Worm (Caenorhabditis elegans) whole organism, young adult: ENCODE data around the gene H03A11.13.

ENCODE experiments used
- B0019.2 ChIP-seq: fragments of 200-800 bp; sonication (Bioruptor generic); conservative IDR thresholded peaks from 2 replicates; pipeline ENCODE4 v1.3.6; 2022; ENCODE audit warnings: missing genetic modification reagents, missing genetic modification characterization, missing compliant biosample characterization
- B0261.1 ChIP-seq: sonication (generic microtip); optimal IDR thresholded peaks from 2 replicates; lab custom pipeline; 2016; ENCODE audit warnings: mild to moderate bottlenecking, missing genetic modification characterization, moderate library complexity, missing compliant biosample characterization
- D2030.7 ChIP-seq: fragments of 200-800 bp; sonication (Bioruptor generic); IDR thresholded peaks from 2 replicates; pipeline ENCODE4 v1.3.6; 2022; ENCODE audit warnings: missing genetic modification reagents, missing genetic modification characterization, missing compliant biosample characterization
- F22D6.2 ChIP-seq: sonication (generic microtip); optimal IDR thresholded peaks from 2 replicates; lab custom pipeline; 2016; ENCODE audit warnings: mild to moderate bottlenecking, missing genetic modification characterization, missing compliant biosample characterization
- F52B5.7 ChIP-seq: sonication (generic microtip); optimal IDR thresholded peaks from 2 replicates; lab custom pipeline; 2016; ENCODE audit warnings: mild to moderate bottlenecking, missing genetic modification characterization, missing compliant biosample characterization
- F57A8.1 ChIP-seq: fragments of 200-800 bp; sonication (Bioruptor generic); optimal IDR thresholded peaks from 2 replicates; lab custom pipeline; 2018; ENCODE audit warnings: mild to moderate bottlenecking, missing genetic modification characterization, moderate library complexity, missing compliant biosample characterization
- K12H6.12 ChIP-seq: fragments of 200-800 bp; sonication (Bioruptor generic); optimal IDR thresholded peaks from 2 replicates; lab custom pipeline; 2018; ENCODE audit warnings: mild to moderate bottlenecking, missing genetic modification characterization, missing compliant biosample characterization
- Y95B8A.8 ChIP-seq: fragments of 200-800 bp; sonication (Bioruptor generic); IDR thresholded peaks from 2 replicates; pipeline ENCODE4 v1.3.6; 2022; ENCODE audit warnings: missing genetic modification reagents, missing genetic modification characterization, missing compliant biosample characterization
- ZK185.1 ChIP-seq: sonication (generic microtip); optimal IDR thresholded peaks from 2 replicates; lab custom pipeline; 2016; ENCODE audit warnings: mild to moderate bottlenecking, missing genetic modification characterization, missing compliant biosample characterization; ENCODE audit not compliant: poor library complexity, severe bottlenecking
- ama-1 ChIP-seq, 3 experiments: fragments of 150-350 bp in 1 of 3; sonication (generic microtip) in 2 of 3; optimal IDR thresholded peaks; 2 replicates each; lab custom pipeline; 2014 to 2018; ENCODE audit warnings: missing biosample characterization in 2 of 3, missing genetic modification characterization in 2 of 3, missing genetic modification reagents in 2 of 3
- aptf-2 ChIP-seq: fragments of 200-800 bp; sonication (Bioruptor generic); conservative IDR thresholded peaks from 2 replicates; pipeline ENCODE4 v1.3.6; 2022; ENCODE audit warnings: missing genetic modification reagents, missing genetic modification characterization, missing compliant biosample characterization
- aptf-3 ChIP-seq: fragments of 200-800 bp; sonication (Bioruptor generic); IDR thresholded peaks from 2 replicates; pipeline ENCODE4 v1.3.6; 2022; ENCODE audit warnings: missing genetic modification characterization, missing compliant biosample characterization
- attf-6 ChIP-seq: fragments of 200-800 bp; sonication (Bioruptor generic); IDR thresholded peaks from 2 replicates; pipeline ENCODE4 v1.3.6; 2022; ENCODE audit warnings: missing genetic modification reagents, missing genetic modification characterization, missing compliant biosample characterization
- cebp-1 ChIP-seq, 2 experiments: fragments of 200-800 bp in 1 of 2; sonication (Bioruptor generic) in 1 of 2; sonication (generic microtip) in 1 of 2; IDR thresholded peaks in 1 of 2; optimal IDR thresholded peaks in 1 of 2; 2 replicates each; pipeline versions ENCODE4 v1.3.6 to Lab custom; 2017 to 2022; ENCODE audit warnings: missing compliant biosample characterization in 2 of 2, missing genetic modification characterization in 2 of 2, mild to moderate bottlenecking in 1 of 2, missing genetic modification reagents in 1 of 2, moderate library complexity in 1 of 2
- ceh-100 ChIP-seq: fragments of 200-800 bp; sonication (Bioruptor generic); IDR thresholded peaks from 2 replicates; pipeline ENCODE4 v1.3.6; 2022; ENCODE audit warnings: missing genetic modification reagents, missing genetic modification characterization, missing compliant biosample characterization
- ceh-40 ChIP-seq: fragments of 200-800 bp; sonication (Bioruptor generic); IDR thresholded peaks from 2 replicates; pipeline ENCODE4 v1.3.6; 2022; ENCODE audit warnings: missing genetic modification characterization, missing compliant biosample characterization
- chd-7 ChIP-seq: sonication (generic microtip); optimal IDR thresholded peaks from 2 replicates; lab custom pipeline; 2016; ENCODE audit warnings: mild to moderate bottlenecking, missing genetic modification characterization, moderate library complexity, missing compliant biosample characterization
- die-1 ChIP-seq: sonication (generic microtip); optimal IDR thresholded peaks from 2 replicates; lab custom pipeline; 2016; ENCODE audit warnings: missing genotype, mild to moderate bottlenecking, missing genetic modification characterization, missing compliant biosample characterization
- him-1 ChIP-seq: sonication (generic microtip); optimal IDR thresholded peaks from 2 replicates; lab custom pipeline; 2016; ENCODE audit warnings: missing genotype, missing genetic modification reagents, missing genetic modification characterization, missing compliant biosample characterization
- hmg-1.2 ChIP-seq: fragments of 200-800 bp; sonication (Bioruptor generic); IDR thresholded peaks from 2 replicates; pipeline ENCODE4 v1.3.6; 2022; ENCODE audit warnings: missing genetic modification reagents, missing genetic modification characterization, missing compliant biosample characterization
- hmg-20 ChIP-seq: fragments of 200-800 bp; sonication (Bioruptor generic); IDR thresholded peaks from 2 replicates; pipeline ENCODE4 v1.3.6; 2022; ENCODE audit warnings: missing genetic modification reagents, missing genetic modification characterization, missing compliant biosample characterization
- lag-1 ChIP-seq: fragments of 200-800 bp; sonication (Bioruptor generic); IDR thresholded peaks from 2 replicates; pipeline ENCODE4 v1.3.6; 2022; ENCODE audit warnings: missing genetic modification reagents, missing genetic modification characterization, missing compliant biosample characterization
- lin-26 ChIP-seq: fragments of 200-800 bp; sonication (Bioruptor generic); IDR thresholded peaks from 2 replicates; pipeline ENCODE4 v1.3.6; 2022; ENCODE audit warnings: missing genetic modification reagents, missing genetic modification characterization, missing compliant biosample characterization
- lsl-1 ChIP-seq: fragments of 200-800 bp; sonication (Bioruptor generic); optimal IDR thresholded peaks from 2 replicates; lab custom pipeline; 2018; ENCODE audit warnings: mild to moderate bottlenecking, missing genetic modification characterization, moderate library complexity, missing compliant biosample characterization
- madf-6 ChIP-seq: fragments of 200-800 bp; sonication (Bioruptor generic); IDR thresholded peaks from 2 replicates; pipeline ENCODE4 v1.3.6; 2022; ENCODE audit warnings: missing genetic modification reagents, missing genetic modification characterization, missing compliant biosample characterization
- mes-4 ChIP-seq: sonication (generic microtip); optimal IDR thresholded peaks from 2 replicates; lab custom pipeline; 2016; ENCODE audit warnings: missing genotype, missing genetic modification characterization, missing compliant biosample characterization
- mxl-1 ChIP-seq: sonication (generic microtip); optimal IDR thresholded peaks from 2 replicates; lab custom pipeline; 2016; ENCODE audit warnings: missing genetic modification characterization, missing compliant biosample characterization
- nhr-90 ChIP-seq: sonication (generic microtip); optimal IDR thresholded peaks from 2 replicates; lab custom pipeline; 2016; ENCODE audit warnings: missing genotype, mild to moderate bottlenecking, missing genetic modification characterization, missing compliant biosample characterization
- pbrm-1 ChIP-seq: fragments of 200-800 bp; sonication (Bioruptor generic); IDR thresholded peaks from 2 replicates; pipeline ENCODE4 v1.3.6; 2022; ENCODE audit warnings: missing genetic modification reagents, missing genetic modification characterization, missing compliant biosample characterization
- rec-8 ChIP-seq, 2 experiments: sonication (generic microtip); optimal IDR thresholded peaks; 2 replicates each; lab custom pipeline; 2016; ENCODE audit warnings: mild to moderate bottlenecking in 2 of 2, missing genetic modification characterization in 2 of 2, missing genetic modification reagents in 2 of 2, missing genotype in 2 of 2, missing biosample characterization in 1 of 2, missing compliant biosample characterization in 1 of 2, moderate library complexity in 1 of 2
- repo-1 ChIP-seq: sonication (generic microtip); optimal IDR thresholded peaks from 2 replicates; lab custom pipeline; 2017; ENCODE audit warnings: mild to moderate bottlenecking, missing genetic modification characterization, missing compliant biosample characterization
- rpc-1 ChIP-seq, 2 experiments: fragments of 150-350 bp in 1 of 2; sonication (generic microtip) in 1 of 2; optimal IDR thresholded peaks; 2 replicates each; lab custom pipeline; 2014 to 2018; ENCODE audit warnings: missing biosample characterization in 1 of 2, missing genetic modification characterization in 1 of 2, missing genetic modification reagents in 1 of 2, missing genotype in 1 of 2
- snpc-1.1 ChIP-seq: sonication (generic microtip); optimal IDR thresholded peaks from 2 replicates; lab custom pipeline; 2017; ENCODE audit warnings: missing genetic modification characterization, mild to moderate bottlenecking, missing compliant biosample characterization, antibody characterized with exemption, moderate library complexity, missing genotype, missing genetic modification reagents; ENCODE audit not compliant: insufficient read depth
- snpc-1.3 ChIP-seq: sonication (generic microtip); optimal IDR thresholded peaks from 2 replicates; lab custom pipeline; 2017; ENCODE audit warnings: missing genetic modification characterization, mild to moderate bottlenecking, missing compliant biosample characterization, antibody characterized with exemption, moderate library complexity, missing genotype, missing genetic modification reagents; ENCODE audit not compliant: insufficient read depth
- snpc-3.4 ChIP-seq: sonication (generic microtip); optimal IDR thresholded peaks from 2 replicates; lab custom pipeline; 2017; ENCODE audit warnings: missing genetic modification characterization, mild to moderate bottlenecking, missing compliant biosample characterization, antibody characterized with exemption, moderate library complexity, missing genotype, missing genetic modification reagents
- snpc-4 ChIP-seq, 5 experiments: fragments of 150-350 bp in 1 of 5; sonication (generic microtip) in 4 of 5; optimal IDR thresholded peaks; 2 replicates each; lab custom pipeline; 2014 to 2018; ENCODE audit warnings: missing genetic modification characterization in 5 of 5, missing biosample characterization in 3 of 5, antibody characterized with exemption in 2 of 5, mild to moderate bottlenecking in 2 of 5, missing compliant biosample characterization in 2 of 5, missing genotype in 2 of 5, moderate library complexity in 2 of 5, missing genetic modification reagents in 1 of 5
- tbp1 ChIP-seq: fragments of 200-800 bp; sonication (Bioruptor generic); optimal IDR thresholded peaks from 2 replicates; lab custom pipeline; 2018; ENCODE audit warnings: mild to moderate bottlenecking, missing genetic modification characterization, missing compliant biosample characterization
- xnd-1 ChIP-seq: sonication (generic microtip); optimal IDR thresholded peaks from 2 replicates; lab custom pipeline; 2016; ENCODE audit warnings: missing genotype, missing genetic modification reagents, missing genetic modification characterization, missing compliant biosample characterization
- zfh-2 ChIP-seq: fragments of 200-800 bp; sonication (Bioruptor generic); conservative IDR thresholded peaks from 2 replicates; pipeline ENCODE4 v1.3.6; 2022; ENCODE audit warnings: missing genetic modification reagents, missing genetic modification characterization, missing compliant biosample characterization
- ztf-18 ChIP-seq: sonication (generic microtip); optimal IDR thresholded peaks from 2 replicates; lab custom pipeline; 2016; ENCODE audit warnings: missing genotype, mild to moderate bottlenecking, missing genetic modification characterization, missing compliant biosample characterization
- ztf-25 ChIP-seq: fragments of 200-800 bp; sonication (Bioruptor generic); IDR thresholded peaks from 2 replicates; pipeline ENCODE4 v1.3.6; 2022; ENCODE audit warnings: missing genetic modification reagents, missing genetic modification characterization, missing compliant biosample characterization
- ztf-28 ChIP-seq: fragments of 200-800 bp; sonication (Bioruptor generic); IDR thresholded peaks from 2 replicates; pipeline ENCODE4 v1.3.6; 2022; ENCODE audit warnings: missing genetic modification reagents, missing genetic modification characterization, missing compliant biosample characterization

H03A11.13 gene

DNA sequence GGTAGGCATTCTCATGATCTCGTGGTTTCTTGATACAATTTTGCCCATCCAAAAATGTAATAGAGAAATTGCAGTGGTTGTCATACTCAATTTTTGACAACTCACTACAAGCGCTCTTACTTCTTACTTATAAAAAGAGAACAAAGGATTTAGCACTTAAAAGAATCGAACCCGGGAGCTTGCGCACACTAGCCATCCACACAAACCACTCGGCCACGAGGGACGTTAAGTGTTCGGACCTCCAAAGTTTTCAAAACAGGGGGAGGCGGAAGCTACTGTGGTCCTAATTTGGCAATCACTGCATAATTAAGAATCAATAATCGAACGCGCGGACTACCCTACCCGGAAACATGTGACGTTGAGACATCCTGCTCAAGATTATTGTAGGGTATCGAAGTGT is 29.7 kb upstream of the H03A11.13 start:
- TF ChIP-seq B0261.1 (peak; percentile 73), ceh-100 (no peak), rec-8 (tag; optimal IDR thresholded peaks at IDR 0.05; lab: Kevin White, UChicago) (peak in 1 of 2 experiments; percentile 24), snpc-3.4 (peak; percentile 71), lag-1 (GFP tag; lab: Robert Waterston, UW) (no peak), snpc-4 (GFP tag; optimal IDR thresholded peaks at IDR 0.05; lab: Kevin White, UChicago) (peak; percentile 54), snpc-4 (tag; optimal IDR thresholded peaks at IDR 0.05; lab: Kevin White, UChicago) (peak in 1 of 4 experiments; percentile 66), madf-6 (GFP tag; lab: Robert Waterston, UW) (peak; percentile 15; the same call in 1 of the 2 replicates), xnd-1 (tag; lab: Kevin White, UChicago) (no peak), snpc-1.1 (peak; percentile 41), B0019.2 (GFP tag; lab: Robert Waterston, UW) (peak; percentile 33; the same call in 1 of the 2 replicates), F57A8.1 (no peak), ztf-28 (GFP tag; lab: Robert Waterston, UW) (no peak), die-1 (tag; lab: Kevin White, UChicago) (peak; percentile 47), pbrm-1 (GFP tag; lab: Robert Waterston, UW) (peak; percentile 68), him-1 (tag; lab: Kevin White, UChicago) (peak; percentile 86), chd-7 (tag; lab: Kevin White, UChicago) (no peak), Y95B8A.8 (GFP tag; lab: Robert Waterston, UW) (0 out of 2 replicates have a peak, but pooled peaks have one; percentile 37), ztf-25 (peak; percentile 48; the same call in 1 of the 2 replicates), aptf-2 (GFP tag; lab: Robert Waterston, UW) (no peak), lin-26 (GFP tag; lab: Robert Waterston, UW) (peak; percentile 66), snpc-1.3 (tag; lab: Kevin White, UChicago) (peak; percentile 17), mes-4 (tag; lab: Kevin White, UChicago) (no peak), rpc-1 (optimal IDR thresholded peaks at IDR 0.05; lab: Kevin White, UChicago) (peak; percentile 65), rpc-1 (tag; optimal IDR thresholded peaks at IDR 0.05; lab: Kevin White, UChicago) (peak; percentile 93), attf-6 (no peak), tbp1 (peak; percentile 87), F22D6.2 (no peak), lsl-1 (no peak), hmg-20 (GFP tag; lab: Robert Waterston, UW) (0 out of 2 replicates have a peak, but pooled peaks have one; percentile 37), D2030.7 (GFP tag; lab: Robert Waterston, UW) (peak; percentile 66; the same call in 1 of the 2 replicates), repo-1 (tag; lab: Kevin White, UChicago) (no peak), hmg-1.2 (peak; percentile 64)

DNA sequence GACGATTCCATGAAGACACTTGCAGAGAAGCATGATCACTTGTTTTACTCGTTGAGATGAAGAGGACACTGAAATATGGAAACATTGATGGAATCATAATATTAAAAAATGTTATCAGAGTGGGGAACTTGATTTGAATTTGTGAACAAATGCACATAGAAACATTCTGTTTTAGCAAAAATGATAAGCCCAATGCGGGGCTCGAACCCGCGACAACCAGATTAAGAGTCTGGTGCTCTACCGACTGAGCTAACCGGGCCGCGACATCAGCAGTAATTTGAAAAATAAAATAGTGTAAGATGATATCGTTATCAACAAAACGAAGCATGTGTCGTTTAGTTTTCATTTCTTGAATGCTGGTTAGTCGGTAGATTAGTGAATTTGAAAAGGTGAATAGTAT is 28.1 kb upstream of the H03A11.13 start:
- TF ChIP-seq nhr-90 (tag; lab: Kevin White, UChicago): peak; percentile 53
- TF ChIP-seq ztf-18: peak; percentile 37
- TF ChIP-seq cebp-1 (GFP tag; IDR thresholded peaks at IDR 0.05; lab: Robert Waterston, UW): no peak
- peak; percentile 21 for TF ChIP-seq cebp-1 (tag; optimal IDR thresholded peaks at IDR 0.05; lab: Kevin White, UChicago)
- TF ChIP-seq ama-1 (optimal IDR thresholded peaks at IDR 0.05; lab: Kevin White, UChicago): no peak
- TF ChIP-seq ama-1 (GFP tag; optimal IDR thresholded peaks at IDR 0.05; lab: Kevin White, UChicago): peak in 1 of 2 experiments; percentile 25
- TF ChIP-seq lin-26 (GFP tag; lab: Robert Waterston, UW): peak; percentile 86
- peak; percentile 25 for TF ChIP-seq ZK185.1 (tag; lab: Kevin White, UChicago)
- peak; percentile 82 for TF ChIP-seq die-1 (tag; lab: Kevin White, UChicago)
- no peak for TF ChIP-seq K12H6.12 (tag; lab: Kevin White, UChicago)
- no peak for TF ChIP-seq aptf-3
- TF ChIP-seq ztf-25: 0 out of 2 replicates have a peak, but pooled peaks have one; percentile 57
- TF ChIP-seq F52B5.7 (tag; lab: Kevin White, UChicago): peak; percentile 14
- TF ChIP-seq rpc-1 (optimal IDR thresholded peaks at IDR 0.05; lab: Kevin White, UChicago): peak; percentile 66
- TF ChIP-seq rpc-1 (tag; optimal IDR thresholded peaks at IDR 0.05; lab: Kevin White, UChicago): peak; percentile 87
- peak; percentile 65 for TF ChIP-seq him-1 (tag; lab: Kevin White, UChicago)
- peak; percentile 47 for TF ChIP-seq snpc-4 (GFP tag; optimal IDR thresholded peaks at IDR 0.05; lab: Kevin White, UChicago)
- peak in 3 of 4 experiments; percentile 1 to 66 (median 31) for TF ChIP-seq snpc-4 (tag; optimal IDR thresholded peaks at IDR 0.05; lab: Kevin White, UChicago)
- TF ChIP-seq mxl-1: no peak
- no peak for TF ChIP-seq zfh-2
- 0 out of 2 replicates have a peak, but pooled peaks have one; percentile 53 for TF ChIP-seq ceh-40 (GFP tag; lab: Robert Waterston, UW)
- peak; percentile 47 for TF ChIP-seq hmg-1.2
- TF ChIP-seq snpc-1.3 (tag; lab: Kevin White, UChicago): peak; percentile 51
- TF ChIP-seq D2030.7 (GFP tag; lab: Robert Waterston, UW): peak; percentile 34; the same call in 1 of the 2 replicates
- TF ChIP-seq pbrm-1 (GFP tag; lab: Robert Waterston, UW): peak; percentile 56; the same call in 1 of the 2 replicates
